Fruit fly (Drosophila melanogaster): ENCODE measurements around the gene CG2924.
A peak's percentile ranks its signal among the peaks of the same experiment; 100 is the strongest.

CG2924 gene

dm6 chrX:2305842-2306300 lies 35.3 kb upstream of the CG2924 start (continued):
- no peak for TF ChIP-seq ap (GFP tag; IDR thresholded peaks at IDR 0.05)
- TF ChIP-seq org-1 (GFP tag; optimal IDR thresholded peaks at IDR 0.05): no peak
- peak; percentile 72 for TF ChIP-seq yki (optimal IDR thresholded peaks at IDR 0.05)
- TF ChIP-seq CG33213 (GFP tag; optimal IDR thresholded peaks at IDR 0.05): no peak
- peak; percentile 69; the same call in 1 of the 2 replicates for TF ChIP-seq chm (GFP tag; IDR thresholded peaks at IDR 0.05)
- no peak for TF ChIP-seq CG18011 (GFP tag; optimal IDR thresholded peaks at IDR 0.05)
- TF ChIP-seq ara (GFP tag; IDR thresholded peaks at IDR 0.05): no peak
- no peak for TF ChIP-seq B-H2 (GFP tag; optimal IDR thresholded peaks at IDR 0.05)
- TF ChIP-seq BtbVII (GFP tag; optimal IDR thresholded peaks at IDR 0.05): no peak
- no peak for TF ChIP-seq CG17361 (GFP tag; IDR thresholded peaks at IDR 0.05)
- no peak for TF ChIP-seq Sox100B (GFP tag; optimal IDR thresholded peaks at IDR 0.05)
- no peak for TF ChIP-seq CG10959 (GFP tag; IDR thresholded peaks at IDR 0.05)
- no peak for TF ChIP-seq gfzf (GFP tag; optimal IDR thresholded peaks at IDR 0.05)
- TF ChIP-seq prd (optimal IDR thresholded peaks at IDR 0.05): no peak
- TF ChIP-seq prd (GFP tag; IDR thresholded peaks at IDR 0.05): no peak
- TF ChIP-seq ci (GFP tag; IDR thresholded peaks at IDR 0.05): peak; percentile 29; the same call in 1 of the 3 replicates
- no peak for TF ChIP-seq Max (GFP tag; optimal IDR thresholded peaks at IDR 0.05)
- TF ChIP-seq CG8290 (GFP tag; optimal IDR thresholded peaks at IDR 0.05): no peak
- TF ChIP-seq CG8290 (tag; optimal IDR thresholded peaks at IDR 0.05): no peak
- TF ChIP-seq CG4360 (GFP tag; IDR thresholded peaks at IDR 0.05): peak; percentile 99
- TF ChIP-seq cg (GFP tag; optimal IDR thresholded peaks at IDR 0.05): peak; percentile 95
- TF ChIP-seq CG1603 (tag; optimal IDR thresholded peaks at IDR 0.05): no peak
- TF ChIP-seq CrebB (tag; optimal IDR thresholded peaks at IDR 0.05): no peak
- TF ChIP-seq CG1602 (GFP tag; optimal IDR thresholded peaks at IDR 0.05): no peak
- no peak for TF ChIP-seq CG9215 (GFP tag; IDR thresholded peaks at IDR 0.05)
- no peak for TF ChIP-seq eve (GFP tag; optimal IDR thresholded peaks at IDR 0.05)
- no peak for TF ChIP-seq CG4328 (GFP tag; optimal IDR thresholded peaks at IDR 0.05)
- peak; percentile 61 for TF ChIP-seq CG34376 (GFP tag; optimal IDR thresholded peaks at IDR 0.05)
- no peak for TF ChIP-seq gce (GFP tag; IDR thresholded peaks at IDR 0.05)
- TF ChIP-seq CG18599 (GFP tag; optimal IDR thresholded peaks at IDR 0.05): no peak
- TF ChIP-seq tll (GFP tag; optimal IDR thresholded peaks at IDR 0.05): peak in 1 of 2 experiments; percentile 24
- no peak for TF ChIP-seq Vsx1 (GFP tag; optimal IDR thresholded peaks at IDR 0.05)
- TF ChIP-seq Ets97D (GFP tag; optimal IDR thresholded peaks at IDR 0.05): no peak
- TF ChIP-seq CG1233 (GFP tag; optimal IDR thresholded peaks at IDR 0.05): no peak
- TF ChIP-seq CG6272 (GFP tag; IDR thresholded peaks at IDR 0.05): no peak
- TF ChIP-seq hth (optimal IDR thresholded peaks at IDR 0.05): no peak
- no peak for TF ChIP-seq Sox102F (GFP tag; optimal IDR thresholded peaks at IDR 0.05)
- no peak for TF ChIP-seq CG2199 (GFP tag; IDR thresholded peaks at IDR 0.05)
- TF ChIP-seq CG2129 (GFP tag; IDR thresholded peaks at IDR 0.05; ENCODE audit: partially characterized antibody): no peak
- TF ChIP-seq ems (GFP tag; optimal IDR thresholded peaks at IDR 0.05): no peak
- TF ChIP-seq CG12104 (GFP tag; optimal IDR thresholded peaks at IDR 0.05): no peak
- no peak for TF ChIP-seq Bteb2 (GFP tag; optimal IDR thresholded peaks at IDR 0.05)
- TF ChIP-seq CG10321 (GFP tag; IDR thresholded peaks at IDR 0.05): no peak
- TF ChIP-seq CG11723 (GFP tag; optimal IDR thresholded peaks at IDR 0.05): no peak
- TF ChIP-seq Fer1 (GFP tag; optimal IDR thresholded peaks at IDR 0.05): no peak
- no peak for TF ChIP-seq CG13296 (GFP tag; optimal IDR thresholded peaks at IDR 0.05)
- no peak for TF ChIP-seq wek (GFP tag; optimal IDR thresholded peaks at IDR 0.05)
- no peak for TF ChIP-seq pan (optimal IDR thresholded peaks at IDR 0.05)
- TF ChIP-seq pan (GFP tag; optimal IDR thresholded peaks at IDR 0.05 in 1 of 2, IDR thresholded peaks at IDR 0.05 in 1 of 2): peak in 1 of 2 experiments; percentile 11
- TF ChIP-seq knrl (GFP tag; IDR thresholded peaks at IDR 0.05; ENCODE audit: partially characterized antibody): no peak
- no peak for TF ChIP-seq CG16779 (GFP tag; IDR thresholded peaks at IDR 0.05)
- peak; percentile 91 to 96 for TF ChIP-seq Trl (optimal IDR thresholded peaks at IDR 0.05)
- TF ChIP-seq Trl (GFP tag; optimal IDR thresholded peaks at IDR 0.05): no peak

Measured in whole organism, embryonic.